Worm (Caenorhabditis elegans): ENCODE results near the gene mrpl-49.

DNA sequence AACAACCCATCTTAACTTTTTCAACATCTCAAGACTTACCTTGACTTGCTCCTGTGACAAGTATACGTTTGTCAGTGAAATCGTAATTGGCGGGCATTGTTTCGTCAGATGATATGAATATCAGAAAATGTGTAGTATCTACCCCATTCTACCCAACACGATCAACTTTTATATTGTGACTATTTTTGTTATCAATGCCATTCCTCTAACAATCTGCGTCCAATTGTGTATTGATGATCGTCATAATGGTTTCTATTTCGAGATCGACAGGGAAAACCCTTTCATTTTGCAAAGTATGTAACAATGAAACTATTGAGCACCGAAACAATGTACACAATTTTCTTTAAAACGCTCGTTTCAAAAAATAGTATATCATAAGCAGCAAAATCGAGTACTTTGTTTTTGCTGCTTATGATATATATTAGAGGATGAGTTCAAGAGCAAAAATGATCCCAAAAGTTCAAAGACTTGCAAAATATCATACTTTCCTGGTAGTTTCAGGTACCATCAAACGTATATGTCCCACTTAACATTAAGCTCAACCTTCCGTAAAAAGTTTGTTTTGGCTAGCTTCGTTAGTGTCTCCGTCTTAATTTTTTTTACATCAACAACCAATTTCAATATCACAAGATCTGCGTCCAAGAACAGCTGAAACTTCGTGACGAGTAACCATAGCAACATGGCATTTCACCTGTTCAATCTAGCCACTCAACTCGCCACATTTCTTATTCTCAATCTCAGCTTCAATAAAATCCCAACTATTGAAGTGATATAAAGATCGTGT lies 5.2 kb downstream of the mrpl-49 start, which contains the start of the genes dhs-21 and xbx-9:
- TF ChIP-seq sox-2 (GFP tag; IDR thresholded peaks at IDR 0.05) (no peak), rnt-1 (tag; optimal IDR thresholded peaks at IDR 0.05) (no peak), ceh-45 (GFP tag; IDR thresholded peaks at IDR 0.05) (no peak), pag-3 (tag; optimal IDR thresholded peaks at IDR 0.05; ENCODE audit: borderline replicate concordance) (no peak), mec-3 (tag; optimal IDR thresholded peaks at IDR 0.05; ENCODE audit: borderline replicate concordance) (no peak)
